Worm (Caenorhabditis elegans) whole organism, mixed stage, embryonic: ENCODE data around the gene ZK430.5.

Experiments used
- M03D4.4 ChIP-seq: sonication (generic microtip); optimal IDR thresholded peaks from 2 replicates; lab custom pipeline; 2017; ENCODE audit warnings: mild to moderate bottlenecking, missing genetic modification characterization, missing compliant biosample characterization
- bed-3 ChIP-seq: fragments of 200-800 bp; sonication (Bioruptor generic); optimal IDR thresholded peaks from 3 replicates; lab custom pipeline; 2018; ENCODE audit warnings: mild to moderate bottlenecking, missing genetic modification characterization, moderate library complexity, missing compliant biosample characterization
- blmp-1 ChIP-seq: fragments of 150-350 bp; optimal IDR thresholded peaks from 2 replicates; lab custom pipeline; 2014; ENCODE audit warnings: missing biosample characterization, missing genetic modification characterization
- ceh-39 ChIP-seq: fragments of 150-350 bp; optimal IDR thresholded peaks from 2 replicates; lab custom pipeline; 2014; ENCODE audit warnings: missing biosample characterization, missing genetic modification characterization
- ceh-43 ChIP-seq: fragments of 200-800 bp; sonication (Bioruptor generic); optimal IDR thresholded peaks from 2 replicates; lab custom pipeline; 2018; ENCODE audit warnings: mild to moderate bottlenecking, missing genetic modification characterization, moderate library complexity, missing compliant biosample characterization
- ceh-83 ChIP-seq: fragments of 200-800 bp; sonication (Bioruptor generic); optimal IDR thresholded peaks from 2 replicates; lab custom pipeline; 2018; ENCODE audit warnings: mild to moderate bottlenecking, missing genetic modification characterization, missing compliant biosample characterization
- ces-1 ChIP-seq: fragments of 150-350 bp; optimal IDR thresholded peaks from 2 replicates; lab custom pipeline; 2014; ENCODE audit warnings: missing biosample characterization, missing genetic modification reagents, missing genetic modification characterization
- cnd-1 ChIP-seq: fragments of 200-800 bp; sonication (Bioruptor generic); optimal IDR thresholded peaks from 2 replicates; lab custom pipeline; 2018; ENCODE audit warnings: mild to moderate bottlenecking, missing genetic modification characterization, missing compliant biosample characterization
- drap-1 ChIP-seq: fragments of 200-800 bp; sonication (Bioruptor generic); optimal IDR thresholded peaks from 3 replicates; lab custom pipeline; 2018; ENCODE audit warnings: mild to moderate bottlenecking, missing genetic modification characterization, missing compliant biosample characterization
- elt-1 ChIP-seq: sonication (generic microtip); optimal IDR thresholded peaks from 2 replicates; lab custom pipeline; 2017; ENCODE audit warnings: missing genetic modification characterization, mild to moderate bottlenecking, missing compliant biosample characterization, antibody characterized with exemption, moderate library complexity, borderline replicate concordance; ENCODE audit not compliant: insufficient read depth
- elt-3 ChIP-seq: fragments of 150-350 bp; optimal IDR thresholded peaks from 2 replicates; lab custom pipeline; 2014; ENCODE audit warnings: missing biosample characterization, missing genetic modification characterization
- flh-1 ChIP-seq: fragments of 200-800 bp; sonication (Bioruptor generic); optimal IDR thresholded peaks from 2 replicates; lab custom pipeline; 2018; ENCODE audit warnings: mild to moderate bottlenecking, missing genetic modification characterization, moderate library complexity, missing compliant biosample characterization
- ham-2 ChIP-seq: fragments of 200-800 bp; sonication (Bioruptor generic); optimal IDR thresholded peaks from 2 replicates; lab custom pipeline; 2018; ENCODE audit warnings: mild to moderate bottlenecking, missing genetic modification characterization, missing compliant biosample characterization
- hlh-1 ChIP-seq: fragments of 150-350 bp; optimal IDR thresholded peaks from 2 replicates; lab custom pipeline; 2014; ENCODE audit warnings: missing biosample characterization, missing genetic modification reagents, missing genetic modification characterization
- lin-13 ChIP-seq: fragments of 150-350 bp; optimal IDR thresholded peaks from 2 replicates; lab custom pipeline; 2014; ENCODE audit warnings: missing biosample characterization, missing genetic modification characterization
- lin-32 ChIP-seq: fragments of 200-800 bp; sonication (Bioruptor generic); optimal IDR thresholded peaks from 2 replicates; lab custom pipeline; 2018; ENCODE audit warnings: mild to moderate bottlenecking, missing genetic modification characterization, missing compliant biosample characterization
- lsy-2 ChIP-seq: fragments of 150-350 bp; optimal IDR thresholded peaks from 2 replicates; lab custom pipeline; 2014; ENCODE audit warnings: missing biosample characterization, missing genetic modification characterization
- mab-5 ChIP-seq: fragments of 150-350 bp; optimal IDR thresholded peaks from 2 replicates; lab custom pipeline; 2014; ENCODE audit warnings: missing biosample characterization, missing genetic modification characterization
- mep-1 ChIP-seq: fragments of 150-350 bp; optimal IDR thresholded peaks from 2 replicates; lab custom pipeline; 2017; ENCODE audit warnings: missing biosample characterization, missing genetic modification reagents, missing genetic modification characterization, inconsistent platforms
- mls-2 ChIP-seq: sonication (generic microtip); optimal IDR thresholded peaks from 2 replicates; lab custom pipeline; 2016; ENCODE audit warnings: mild to moderate bottlenecking, missing genetic modification characterization, moderate library complexity, missing compliant biosample characterization
- nhr-12 ChIP-seq: fragments of 150-350 bp; optimal IDR thresholded peaks from 2 replicates; lab custom pipeline; 2014; ENCODE audit warnings: missing biosample characterization, missing genetic modification characterization
- nhr-2 ChIP-seq: fragments of 150-350 bp; optimal IDR thresholded peaks from 2 replicates; lab custom pipeline; 2014; ENCODE audit warnings: missing biosample characterization, missing genetic modification characterization
- nhr-237 ChIP-seq: fragments of 150-350 bp; optimal IDR thresholded peaks from 2 replicates; lab custom pipeline; 2014; ENCODE audit warnings: missing biosample characterization, missing genetic modification characterization
- nhr-28 ChIP-seq: fragments of 150-350 bp; optimal IDR thresholded peaks from 2 replicates; lab custom pipeline; 2014; ENCODE audit warnings: missing biosample characterization, missing genetic modification characterization
- nhr-76 ChIP-seq: sonication (generic microtip); optimal IDR thresholded peaks from 2 replicates; lab custom pipeline; 2017; ENCODE audit warnings: missing biosample characterization, missing genetic modification characterization
- pha-4 ChIP-seq: fragments of 150-350 bp; optimal IDR thresholded peaks from 2 replicates; lab custom pipeline; 2018; ENCODE audit warnings: missing biosample characterization, missing genetic modification reagents, missing genetic modification characterization
- sem-2 ChIP-seq: fragments of 200-800 bp; sonication (Bioruptor generic); optimal IDR thresholded peaks from 2 replicates; lab custom pipeline; 2018; ENCODE audit warnings: mild to moderate bottlenecking, missing genetic modification characterization, missing compliant biosample characterization
- snpc-4 ChIP-seq: fragments of 150-350 bp; optimal IDR thresholded peaks from 2 replicates; lab custom pipeline; 2014; ENCODE audit warnings: missing biosample characterization, missing genetic modification characterization
- sptf-1 ChIP-seq: sonication (generic microtip); optimal IDR thresholded peaks from 2 replicates; lab custom pipeline; 2017; ENCODE audit warnings: mild to moderate bottlenecking, missing genetic modification characterization, moderate library complexity, missing compliant biosample characterization
- tbx-8 ChIP-seq: fragments of 200-800 bp; sonication (Bioruptor generic); optimal IDR thresholded peaks from 2 replicates; lab custom pipeline; 2018; ENCODE audit warnings: mild to moderate bottlenecking, missing genetic modification characterization, moderate library complexity, missing compliant biosample characterization
- unc-120 ChIP-seq: sonication (generic microtip); optimal IDR thresholded peaks from 2 replicates; lab custom pipeline; 2017; ENCODE audit warnings: missing genetic modification characterization, missing compliant biosample characterization; ENCODE audit not compliant: poor library complexity, severe bottlenecking
- unc-39 ChIP-seq: fragments of 150-350 bp; optimal IDR thresholded peaks from 2 replicates; lab custom pipeline; 2014; ENCODE audit warnings: missing biosample characterization, missing genetic modification characterization
- unc-62 ChIP-seq: fragments of 150-350 bp; optimal IDR thresholded peaks from 2 replicates; lab custom pipeline; 2014; ENCODE audit warnings: missing biosample characterization, missing genetic modification reagents, missing genetic modification characterization
- zip-8 ChIP-seq: fragments of 150-350 bp; optimal IDR thresholded peaks from 2 replicates; lab custom pipeline; 2014; ENCODE audit warnings: missing biosample characterization, missing genetic modification characterization
- ztf-11 ChIP-seq: fragments of 150-350 bp; optimal IDR thresholded peaks from 2 replicates; lab custom pipeline; 2014; ENCODE audit warnings: missing biosample characterization, missing genetic modification characterization

The ZK430.5 gene

ce11 chrII:4370842-4371241 is 34.6 kb upstream of the ZK430.5 start:
- no peak for TF ChIP-seq flh-1 (GFP tag; lab: Kevin White, UChicago)
- no peak for TF ChIP-seq ceh-39 (tag; lab: Kevin White, UChicago)

ce11 chrII:4372406-4372805 is 33.1 kb upstream of the ZK430.5 start, which contains the start of gene paic-1:
TSS of gene paic-1 (minus strand) at chrII:4372525.
- no peak for TF ChIP-seq lsy-2 (tag; lab: Kevin White, UChicago)
- TF ChIP-seq ces-1 (GFP tag; lab: Kevin White, UChicago): no peak

- TF ChIP-seq nhr-237 (no peak), ceh-83 (GFP tag; lab: Kevin White, UChicago) (no peak), sem-2 (GFP tag; lab: Kevin White, UChicago) (no peak), sptf-1 (tag; lab: Kevin White, UChicago) (no peak), pha-4 (tag; lab: Kevin White, UChicago) (no peak), bed-3 (GFP tag; lab: Kevin White, UChicago) (no peak), snpc-4 (no peak), unc-39 (tag; lab: Kevin White, UChicago) (no peak), drap-1 (no peak)
Observed at ce11 chrII:4372867-4373397, 32.5 kb upstream of the ZK430.5 start.

ce11 chrII:4374885-4375284 is 30.6 kb upstream of the ZK430.5 start:
- TF ChIP-seq snpc-4: no peak
- no peak for TF ChIP-seq ceh-43 (GFP tag; lab: Kevin White, UChicago)
- no peak for TF ChIP-seq nhr-237
- no peak for TF ChIP-seq drap-1
- no peak for TF ChIP-seq flh-1 (GFP tag; lab: Kevin White, UChicago)
- TF ChIP-seq cnd-1 (tag; lab: Kevin White, UChicago): no peak
- no peak for TF ChIP-seq elt-1
- no peak for TF ChIP-seq nhr-2 (tag; lab: Kevin White, UChicago)
- TF ChIP-seq tbx-8 (GFP tag; lab: Kevin White, UChicago): no peak

- peak; percentile 91 for TF ChIP-seq nhr-237
- TF ChIP-seq ztf-11 (tag; lab: Kevin White, UChicago): peak; percentile 74
- peak; percentile 62 for TF ChIP-seq ceh-83 (GFP tag; lab: Kevin White, UChicago)
- TF ChIP-seq sptf-1 (tag; lab: Kevin White, UChicago): peak; percentile 95
- no peak for TF ChIP-seq zip-8 (tag; lab: Kevin White, UChicago)
- peak; percentile 92 for TF ChIP-seq ham-2 (GFP tag; lab: Kevin White, UChicago)
- TF ChIP-seq bed-3 (GFP tag; lab: Kevin White, UChicago): peak; percentile 49
- TF ChIP-seq tbx-8 (GFP tag; lab: Kevin White, UChicago): no peak
- TF ChIP-seq elt-3 (tag; lab: Kevin White, UChicago): peak; percentile 77
- TF ChIP-seq nhr-28 (tag; lab: Kevin White, UChicago): no peak
- peak; percentile 95 for TF ChIP-seq pha-4 (tag; lab: Kevin White, UChicago)
- peak; percentile 75 for TF ChIP-seq mep-1
- TF ChIP-seq lin-13: peak; percentile 95
- peak; percentile 85 for TF ChIP-seq unc-62 (GFP tag; lab: Kevin White, UChicago)
- TF ChIP-seq lsy-2 (tag; lab: Kevin White, UChicago): peak; percentile 97
- peak; percentile 53 for TF ChIP-seq mab-5
- TF ChIP-seq nhr-76 (tag; lab: Kevin White, UChicago): no peak
- TF ChIP-seq drap-1: peak; percentile 93
- peak; percentile 26 for TF ChIP-seq nhr-2 (tag; lab: Kevin White, UChicago)
- TF ChIP-seq snpc-4: no peak
- TF ChIP-seq flh-1 (GFP tag; lab: Kevin White, UChicago): no peak
- no peak for TF ChIP-seq nhr-12 (tag; lab: Kevin White, UChicago)
- peak; percentile 57 for TF ChIP-seq sem-2 (GFP tag; lab: Kevin White, UChicago)
- peak; percentile 12 for TF ChIP-seq lin-32 (GFP tag; lab: Kevin White, UChicago)
- TF ChIP-seq ceh-43 (GFP tag; lab: Kevin White, UChicago): peak; percentile 79
- no peak for TF ChIP-seq elt-1
- TF ChIP-seq ceh-39 (tag; lab: Kevin White, UChicago): peak; percentile 94
- peak; percentile 10 for TF ChIP-seq unc-39 (tag; lab: Kevin White, UChicago)
- TF ChIP-seq M03D4.4: peak; percentile 84
- peak; percentile 88 for TF ChIP-seq cnd-1 (tag; lab: Kevin White, UChicago)
- TF ChIP-seq hlh-1 (tag; lab: Kevin White, UChicago): peak; percentile 78
- TF ChIP-seq blmp-1 (tag; lab: Kevin White, UChicago): no peak
- peak; percentile 88 for TF ChIP-seq unc-120 (tag; lab: Kevin White, UChicago)
- TF ChIP-seq mls-2 (tag; lab: Kevin White, UChicago): peak; percentile 95
- peak; percentile 85 for TF ChIP-seq ces-1 (GFP tag; lab: Kevin White, UChicago)
- TF ChIP-seq, all 35 proteins: peak for 26
Observed at ce11 chrII:4376295-4377172, 28.9 kb upstream of the ZK430.5 start, which contains the start of gene ntl-2. TSS of gene ntl-2 (minus strand) at chrII:4376465.
